Worm (Caenorhabditis elegans) whole organism, early embryonic: ENCODE measurements around the gene srw-12.
"Not testable (repeated sequence)": the region's sequence is repeated elsewhere in the genome, so short reads cannot be mapped to it uniquely, and the experiment has no call there.

Source experiments
- aly-1 ChIP-seq: sonication (generic microtip); optimal IDR thresholded peaks from 2 replicates; lab custom pipeline; 2016; ENCODE audit warnings: missing genetic modification characterization, missing compliant biosample characterization
- ama-1 ChIP-seq: fragments of 150-350 bp; optimal IDR thresholded peaks from 2 replicates; lab custom pipeline; 2014
- hmbx-1 ChIP-seq: sonication (generic microtip); optimal IDR thresholded peaks from 2 replicates; lab custom pipeline; 2016; ENCODE audit warnings: mild to moderate bottlenecking, missing genetic modification characterization, missing compliant biosample characterization
- hnd-1 ChIP-seq: sonication (generic microtip); optimal IDR thresholded peaks from 2 replicates; lab custom pipeline; 2016; ENCODE audit warnings: missing genetic modification characterization, missing compliant biosample characterization
- pes-1 ChIP-seq: fragments of 200-800 bp; sonication (Bioruptor generic); IDR thresholded peaks from 2 replicates; pipeline ENCODE4 v1.3.6; 2022; ENCODE audit warnings: missing genetic modification reagents, missing genetic modification characterization, missing compliant biosample characterization

- TF ChIP-seq aly-1 (tag; lab: Kevin White, UChicago); ama-1; hmbx-1 (tag; lab: Kevin White, UChicago); pes-1 (GFP tag; lab: Robert Waterston, UW); hnd-1 (tag; lab: Kevin White, UChicago): not testable (repeated sequence)
These were observed 18.2 kb upstream of the srw-12 start, which contains the start of gene srsx-39 for ce11 chrV:15256669-15257068.
